Worm (Caenorhabditis elegans): ENCODE results near the gene col-42.

DNA sequence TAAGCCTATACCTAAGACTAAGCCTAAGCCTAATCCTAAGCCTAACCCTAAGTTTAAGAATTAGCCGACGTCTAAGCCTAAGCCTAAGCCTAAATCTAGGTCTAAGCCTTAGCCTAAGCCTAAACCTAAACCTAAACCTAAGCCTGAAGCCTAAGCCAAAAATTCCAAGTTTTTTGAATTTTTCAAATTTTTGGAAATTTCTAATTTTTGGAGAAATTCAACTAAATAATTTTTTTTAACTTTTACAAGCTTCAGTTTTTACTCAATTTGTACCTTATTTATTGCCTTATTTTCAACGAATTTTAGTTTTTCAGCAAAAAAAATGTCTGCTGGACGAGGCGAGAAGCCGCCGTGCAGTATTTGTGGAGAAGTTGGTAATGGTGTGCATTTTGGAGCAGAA lies 22.0 kb upstream of the col-42 start, which contains the start of gene nhr-70:
- no peak for TF ChIP-seq unc-62 (GFP tag; optimal IDR thresholded peaks at IDR 0.05 in 1 of 2)
- no peak for TF ChIP-seq unc-62 (tag; optimal IDR thresholded peaks at IDR 0.05)
- TF ChIP-seq pqm-1 (tag; optimal IDR thresholded peaks at IDR 0.05) = no peak
